Fruit fly (Drosophila melanogaster) whole organism, embryonic: Measurements from ENCODE around the gene MAGE.

Experiments
- Awh ChIP-seq: fragments of 200-800 bp; sonication (Bioruptor generic); IDR thresholded peaks from 2 replicates; pipeline ENCODE4, ENCODE4 v1.3.6; 2022; ENCODE audit warnings: missing biosample characterization, missing genetic modification characterization
- CG10321 ChIP-seq: fragments of 200-800 bp; sonication (Bioruptor generic); IDR thresholded peaks from 2 replicates; pipeline ENCODE4 v1.3.6; 2022; ENCODE audit warnings: missing biosample characterization, missing genetic modification characterization
- CG11085 ChIP-seq: fragments of 200-800 bp; sonication (Bioruptor generic); IDR thresholded peaks from 2 replicates; pipeline ENCODE4 v1.3.6; 2022; ENCODE audit warnings: missing biosample characterization, missing genetic modification characterization
- CG12071 ChIP-seq: fragments of 200-800 bp; sonication (Bioruptor generic); optimal IDR thresholded peaks from 3 replicates; lab custom pipeline; 2018; ENCODE audit warnings: missing biosample characterization, mild to moderate bottlenecking, missing genetic modification characterization
- CG12236 ChIP-seq: fragments of 200-800 bp; sonication (Bioruptor generic); optimal IDR thresholded peaks from 2 replicates; lab custom pipeline; 2016; ENCODE audit warnings: missing biosample characterization, missing genetic modification characterization
- CG13287 ChIP-seq: fragments of 200-800 bp; sonication (Bioruptor generic); IDR thresholded peaks from 2 replicates; pipeline ENCODE4 v1.3.6; 2022; ENCODE audit warnings: missing biosample characterization, missing genetic modification characterization; ENCODE audit not compliant: partially characterized antibody
- CG14441 ChIP-seq: fragments of 200-800 bp; sonication (Bioruptor generic); IDR thresholded peaks from 2 replicates; pipeline ENCODE4 v1.3.6; 2022; ENCODE audit warnings: missing biosample characterization, missing genetic modification characterization
- CG14860 ChIP-seq: fragments of 200-800 bp; sonication (Bioruptor generic); IDR thresholded peaks from 3 replicates; pipeline ENCODE4 v1.3.6; 2022; ENCODE audit warnings: missing biosample characterization, missing genetic modification characterization; ENCODE audit not compliant: partially characterized antibody
- CG15601 ChIP-seq: fragments of 200-800 bp; sonication (Bioruptor generic); optimal IDR thresholded peaks from 3 replicates; lab custom pipeline; 2019; ENCODE audit warnings: missing biosample characterization, mild to moderate bottlenecking, missing genetic modification characterization, moderate library complexity
- CG17385 ChIP-seq: fragments of 200-800 bp; sonication (Bioruptor generic); optimal IDR thresholded peaks from 3 replicates; lab custom pipeline; 2018; ENCODE audit warnings: missing biosample characterization, mild to moderate bottlenecking, missing genetic modification characterization
- CG18011 ChIP-seq: fragments of 200-800 bp; sonication (Bioruptor generic); optimal IDR thresholded peaks from 2 replicates; lab custom pipeline; 2017; ENCODE audit warnings: missing biosample characterization, missing genetic modification characterization, mild to moderate bottlenecking, moderate library complexity, missing genotype
- CG30431 ChIP-seq: fragments of 200-800 bp; sonication (Bioruptor generic); optimal IDR thresholded peaks from 2 replicates; lab custom pipeline; 2017; ENCODE audit warnings: missing biosample characterization, missing genetic modification characterization
- CG42726 ChIP-seq: fragments of 200-800 bp; sonication (Bioruptor generic); IDR thresholded peaks from 2 replicates; pipeline ENCODE4 v1.3.6; 2022; ENCODE audit warnings: missing biosample characterization, missing genetic modification characterization; ENCODE audit not compliant: partially characterized antibody
- CG4360 ChIP-seq: fragments of 200-800 bp; sonication (Bioruptor generic); IDR thresholded peaks from 2 replicates; pipeline ENCODE4 v1.3.6; 2022; ENCODE audit warnings: missing biosample characterization, missing genetic modification characterization
- CG5180 ChIP-seq: fragments of 200-800 bp; sonication (Bioruptor generic); optimal IDR thresholded peaks from 3 replicates; lab custom pipeline; 2017; ENCODE audit warnings: missing biosample characterization, missing genetic modification characterization, mild to moderate bottlenecking, moderate library complexity, missing genetic modification reagents
- CG6254 ChIP-seq: fragments of 200-800 bp; sonication (Bioruptor generic); optimal IDR thresholded peaks from 3 replicates; lab custom pipeline; 2017; ENCODE audit warnings: mild to moderate bottlenecking, missing biosample characterization, missing genetic modification reagents, missing genetic modification characterization
- CG6654 ChIP-seq: fragments of 200-800 bp; sonication (Bioruptor generic); optimal IDR thresholded peaks from 2 replicates; lab custom pipeline; 2017; ENCODE audit warnings: missing biosample characterization, mild to moderate bottlenecking, missing genetic modification characterization
- CG6683 ChIP-seq: fragments of 200-800 bp; sonication (Bioruptor generic); optimal IDR thresholded peaks from 2 replicates; lab custom pipeline; 2017; ENCODE audit warnings: missing biosample characterization, mild to moderate bottlenecking, missing genetic modification characterization, missing genetic modification reagents
- CG7928 ChIP-seq: fragments of 200-800 bp; sonication (Bioruptor generic); optimal IDR thresholded peaks from 2 replicates; lab custom pipeline; 2017; ENCODE audit warnings: missing biosample characterization, mild to moderate bottlenecking, missing genetic modification characterization
- CG8281 ChIP-seq: fragments of 200-800 bp; sonication (Bioruptor generic); optimal IDR thresholded peaks from 2 replicates; lab custom pipeline; 2018; ENCODE audit warnings: missing biosample characterization, mild to moderate bottlenecking, missing genetic modification characterization, moderate library complexity
- CG8359 ChIP-seq: fragments of 200-800 bp; sonication (Bioruptor generic); optimal IDR thresholded peaks from 2 replicates; lab custom pipeline; 2017; ENCODE audit warnings: missing biosample characterization, mild to moderate bottlenecking, missing genetic modification characterization, borderline replicate concordance
- CG8944 ChIP-seq: fragments of 200-800 bp; sonication (Bioruptor generic); optimal IDR thresholded peaks from 3 replicates; lab custom pipeline; 2016; ENCODE audit warnings: missing biosample characterization, missing genetic modification characterization
- CG9609 ChIP-seq: fragments of 200-800 bp; sonication (Bioruptor generic); optimal IDR thresholded peaks from 3 replicates; lab custom pipeline; 2016; ENCODE audit warnings: missing biosample characterization, missing genetic modification characterization
- CG9876 ChIP-seq: fragments of 200-800 bp; sonication (Bioruptor generic); optimal IDR thresholded peaks from 2 replicates; lab custom pipeline; 2016; ENCODE audit warnings: missing biosample characterization, missing genetic modification characterization
- CHES-1-like ChIP-seq: fragments of 200-800 bp; sonication (Bioruptor generic); optimal IDR thresholded peaks from 2 replicates; lab custom pipeline; 2016; ENCODE audit warnings: missing biosample characterization, missing genetic modification characterization
- CrebB ChIP-seq: fragments of 200-800 bp; sonication (Bioruptor generic); optimal IDR thresholded peaks from 3 replicates; lab custom pipeline; 2018; ENCODE audit warnings: missing biosample characterization, mild to moderate bottlenecking, missing genetic modification characterization
- Ets65A ChIP-seq: fragments of 200-800 bp; sonication (Bioruptor generic); peaks from one replicate; lab custom pipeline; 2016; ENCODE audit warnings: missing biosample characterization, missing genetic modification characterization
- GATAe ChIP-seq: fragments of 200-800 bp; sonication (Bioruptor generic); conservative IDR thresholded peaks from 2 replicates; pipeline ENCODE4 v1.3.6; 2022; ENCODE audit warnings: missing biosample characterization, missing genetic modification characterization
- Lpt ChIP-seq: fragments of >200 bp; optimal IDR thresholded peaks from 2 replicates; lab custom pipeline; 2018; ENCODE audit warnings: missing biosample characterization, missing genetic modification characterization
- Mad ChIP-seq: fragments of 200-800 bp; sonication (Bioruptor generic); optimal IDR thresholded peaks from 2 replicates; lab custom pipeline; 2016; ENCODE audit warnings: missing biosample characterization, missing genetic modification characterization
- Tbp ChIP-seq: fragments of >200 bp; optimal IDR thresholded peaks from 2 replicates; lab custom pipeline; 2018; ENCODE audit warnings: missing biosample characterization, missing genetic modification characterization
- Usf ChIP-seq: fragments of 200-800 bp; sonication (Bioruptor generic); optimal IDR thresholded peaks from 2 replicates; lab custom pipeline; 2017; ENCODE audit warnings: missing genotype, missing biosample characterization, missing genetic modification characterization
- ato ChIP-seq: fragments of 200-800 bp; sonication (Bioruptor generic); IDR thresholded peaks from 2 replicates; pipeline ENCODE4 v1.3.6; 2022; ENCODE audit warnings: missing biosample characterization, missing genetic modification characterization; ENCODE audit not compliant: partially characterized antibody
- fd96Cb ChIP-seq: fragments of 200-800 bp; sonication (Bioruptor generic); optimal IDR thresholded peaks from 2 replicates; lab custom pipeline; 2018; ENCODE audit warnings: missing biosample characterization, mild to moderate bottlenecking, missing genetic modification characterization, moderate library complexity
- gce ChIP-seq: fragments of 200-800 bp; sonication (Bioruptor generic); IDR thresholded peaks from 3 replicates; pipeline ENCODE4 v1.3.6; 2022; ENCODE audit warnings: missing biosample characterization, missing genetic modification characterization
- ind ChIP-seq: fragments of 200-800 bp; sonication (Bioruptor generic); optimal IDR thresholded peaks from 3 replicates; lab custom pipeline; 2016; ENCODE audit warnings: missing biosample characterization, missing genetic modification characterization
- inv ChIP-seq: fragments of 200-800 bp; sonication (Bioruptor generic); IDR thresholded peaks from 2 replicates; pipeline ENCODE4 v1.3.6; 2022; ENCODE audit warnings: missing biosample characterization, missing genetic modification characterization; ENCODE audit not compliant: partially characterized antibody
- klu ChIP-seq: fragments of 200-800 bp; sonication (Bioruptor generic); IDR thresholded peaks from 2 replicates; pipeline ENCODE4 v1.3.6; 2022; ENCODE audit warnings: missing biosample characterization, missing genetic modification characterization
- lmd ChIP-seq: fragments of 200-800 bp; sonication (Bioruptor generic); IDR thresholded peaks from 2 replicates; pipeline ENCODE4 v1.3.6; 2022; ENCODE audit warnings: missing biosample characterization, missing genetic modification characterization
- lola ChIP-seq, 3 experiments: fragments of >200 bp in 2 of 3; fragments of 200-800 bp in 1 of 3; sonication (Bioruptor generic) in 1 of 3; optimal IDR thresholded peaks; 2 replicates each; lab custom pipeline; 2017 to 2019; ENCODE audit warnings: missing biosample characterization in 3 of 3, missing genetic modification characterization in 3 of 3, mild to moderate bottlenecking in 1 of 3, moderate library complexity in 1 of 3
- maf-S ChIP-seq: fragments of 200-800 bp; sonication (Bioruptor generic); optimal IDR thresholded peaks from 2 replicates; lab custom pipeline; 2016; ENCODE audit warnings: missing biosample characterization, missing genetic modification characterization
- org-1 ChIP-seq: fragments of 200-800 bp; sonication (Bioruptor generic); optimal IDR thresholded peaks from 2 replicates; lab custom pipeline; 2017; ENCODE audit warnings: missing biosample characterization, missing genetic modification characterization
- pan ChIP-seq, 4 experiments: fragments of >200 bp in 3 of 4; fragments of 200-800 bp in 1 of 4; sonication (Bioruptor generic) in 1 of 4; optimal IDR thresholded peaks in 3 of 4; IDR thresholded peaks in 1 of 4; 2 replicates each; pipeline versions ENCODE4 v1.3.6 to Lab custom; 2017 to 2022; ENCODE audit warnings: missing biosample characterization in 2 of 4, missing genetic modification characterization in 2 of 4, mixed read lengths in 1 of 4
- rib ChIP-seq: fragments of 200-800 bp; sonication (Bioruptor generic); IDR thresholded peaks from 2 replicates; pipeline ENCODE4 v1.3.6; 2022; ENCODE audit warnings: missing biosample characterization, missing genetic modification characterization
- run ChIP-seq: fragments of 200-800 bp; sonication (Bioruptor generic); optimal IDR thresholded peaks from 3 replicates; lab custom pipeline; 2018; ENCODE audit warnings: missing biosample characterization, mild to moderate bottlenecking, missing genetic modification characterization
- sisA ChIP-seq: fragments of 200-800 bp; sonication (Bioruptor generic); IDR thresholded peaks from 2 replicates; pipeline ENCODE4 v1.3.6; 2022; ENCODE audit warnings: missing biosample characterization, missing genetic modification characterization
- so ChIP-seq: fragments of 200-800 bp; sonication (Bioruptor generic); IDR thresholded peaks from 3 replicates; pipeline ENCODE4 v1.3.6; 2022; ENCODE audit warnings: missing biosample characterization, missing genetic modification characterization
- stc ChIP-seq: fragments of 200-800 bp; sonication (Bioruptor generic); IDR thresholded peaks from 2 replicates; pipeline ENCODE4 v1.3.6; 2022; ENCODE audit warnings: missing biosample characterization, missing genetic modification characterization
- tin ChIP-seq: fragments of 200-800 bp; sonication (Bioruptor generic); optimal IDR thresholded peaks from 3 replicates; lab custom pipeline; 2016; ENCODE audit warnings: missing biosample characterization, missing genetic modification characterization
- vfl ChIP-seq: fragments of 200-800 bp; sonication (Bioruptor generic); optimal IDR thresholded peaks from 2 replicates; lab custom pipeline; 2016; ENCODE audit warnings: missing biosample characterization, missing genetic modification characterization

The MAGE gene

dm6 chr3R:7127966-7128365, 27.0 kb downstream of the MAGE start, which contains the start of gene CG10068 (continued):
- TF ChIP-seq CG13287 (GFP tag; lab: Robert Waterston, UW): peak; percentile 61
- TF ChIP-seq stc (GFP tag; lab: Robert Waterston, UW): peak; percentile 91
- peak; percentile 63 for TF ChIP-seq CG5180 (GFP tag; lab: Kevin White, UChicago)
- TF ChIP-seq CG8281: peak; percentile 63
- TF ChIP-seq CHES-1-like (GFP tag; lab: Kevin White, UChicago): peak; percentile 92
- TF ChIP-seq CG17385 (GFP tag; lab: Kevin White, UChicago): peak; percentile 84
- peak; percentile 88 for TF ChIP-seq CG15601 (tag; lab: Kevin White, UChicago)
- TF ChIP-seq CG14860 (GFP tag; lab: Robert Waterston, UW): no peak
- peak; percentile 87 for TF ChIP-seq CG9609
- TF ChIP-seq inv (GFP tag; lab: Robert Waterston, UW): no peak
- peak; percentile 64; the same call in 1 of the 2 replicates for TF ChIP-seq rib (GFP tag; lab: Robert Waterston, UW)
- TF ChIP-seq klu (GFP tag; lab: Robert Waterston, UW): peak; percentile 66; the same call in 1 of the 2 replicates
- peak; percentile 83 for TF ChIP-seq Mad (GFP tag; lab: Kevin White, UChicago)
- TF ChIP-seq ind (GFP tag; lab: Kevin White, UChicago): peak; percentile 83
- no peak for TF ChIP-seq Tbp
- peak; percentile 76 for TF ChIP-seq CG30431 (GFP tag; lab: Kevin White, UChicago)
- TF ChIP-seq Awh (GFP tag; lab: Robert Waterston, UW): peak; percentile 94
- TF ChIP-seq CG4360 (GFP tag; lab: Robert Waterston, UW): peak; percentile 68
- TF ChIP-seq org-1 (GFP tag; lab: Kevin White, UChicago): peak; percentile 73
- peak; percentile 75 for TF ChIP-seq CG12236
- peak; percentile 86 for TF ChIP-seq tin (GFP tag; lab: Kevin White, UChicago)
- TF ChIP-seq ato: no peak
- peak; percentile 90 for TF ChIP-seq so (GFP tag; lab: Robert Waterston, UW)
- TF ChIP-seq maf-S: peak; percentile 86
- peak; percentile 85 for TF ChIP-seq CG6254
- TF ChIP-seq CG14441: peak; percentile 91
- no peak for TF ChIP-seq CG11085 (GFP tag; lab: Robert Waterston, UW)
- peak; percentile 81 for TF ChIP-seq CrebB (tag; lab: Kevin White, UChicago)
- no peak for TF ChIP-seq CG42726 (GFP tag; lab: Robert Waterston, UW)
- TF ChIP-seq gce (GFP tag; lab: Robert Waterston, UW): peak; percentile 91; the same call in 2 of the 3 replicates
- TF ChIP-seq Usf (GFP tag; lab: Kevin White, UChicago): peak; percentile 22
- peak; percentile 39; the same call in 1 of the 2 replicates for TF ChIP-seq CG10321
- no peak; the same call in 1 of the 2 replicates for TF ChIP-seq GATAe
- no peak for TF ChIP-seq pan (optimal IDR thresholded peaks at IDR 0.05; lab: Kevin White, UChicago)
- TF ChIP-seq pan (GFP tag; optimal IDR thresholded peaks at IDR 0.05 in 1 of 2, IDR thresholded peaks at IDR 0.05 in 1 of 2): peak in 1 of 2 experiments; percentile 97
- no peak for TF ChIP-seq Lpt (GFP tag; lab: Kevin White, UChicago)
- peak; percentile 51 for TF ChIP-seq run (tag; lab: Kevin White, UChicago)
- peak; percentile 56 for TF ChIP-seq CG6654 (GFP tag; lab: Kevin White, UChicago)
- TF ChIP-seq CG6683: peak; percentile 71
- TF ChIP-seq CG8944 (GFP tag; lab: Kevin White, UChicago): peak; percentile 83
- peak; percentile 53 for TF ChIP-seq CG8359 (GFP tag; lab: Kevin White, UChicago)
- peak; percentile 72 for TF ChIP-seq vfl (GFP tag; lab: Kevin White, UChicago)
- TF ChIP-seq CG18011 (GFP tag; lab: Kevin White, UChicago): peak; percentile 77
- TF ChIP-seq fd96Cb: peak; percentile 88
- TF ChIP-seq CG12071 (GFP tag; lab: Kevin White, UChicago): peak; percentile 60
- peak; percentile 85 for TF ChIP-seq lmd (GFP tag; lab: Robert Waterston, UW)
- TF ChIP-seq sisA: peak; percentile 78
- TF ChIP-seq CG7928 (GFP tag; lab: Kevin White, UChicago): peak; percentile 38
- peak in 1 of 3 experiments; percentile 91 for TF ChIP-seq lola (GFP tag; optimal IDR thresholded peaks at IDR 0.05; lab: Kevin White, UChicago)
- peak; percentile 72 for TF ChIP-seq CG9876 (GFP tag; lab: Kevin White, UChicago)
- peak; percentile 97 for TF ChIP-seq Ets65A (GFP tag; lab: Kevin White, UChicago)
